Worm (Caenorhabditis elegans) whole organism, L4 larva: ENCODE measurements around the gene ZC204.13.

Source experiments
- F37D6.2 ChIP-seq: sonication (generic microtip); optimal IDR thresholded peaks from 2 replicates; lab custom pipeline; 2016; ENCODE audit warnings: mild to moderate bottlenecking, missing genetic modification characterization, missing compliant biosample characterization
- lin-1 ChIP-seq: fragments of 200-800 bp; sonication (Bioruptor generic); IDR thresholded peaks from 2 replicates; pipeline ENCODE4 v1.3.6; 2022; ENCODE audit warnings: missing genetic modification reagents, missing genetic modification characterization, missing compliant biosample characterization

DNA sequence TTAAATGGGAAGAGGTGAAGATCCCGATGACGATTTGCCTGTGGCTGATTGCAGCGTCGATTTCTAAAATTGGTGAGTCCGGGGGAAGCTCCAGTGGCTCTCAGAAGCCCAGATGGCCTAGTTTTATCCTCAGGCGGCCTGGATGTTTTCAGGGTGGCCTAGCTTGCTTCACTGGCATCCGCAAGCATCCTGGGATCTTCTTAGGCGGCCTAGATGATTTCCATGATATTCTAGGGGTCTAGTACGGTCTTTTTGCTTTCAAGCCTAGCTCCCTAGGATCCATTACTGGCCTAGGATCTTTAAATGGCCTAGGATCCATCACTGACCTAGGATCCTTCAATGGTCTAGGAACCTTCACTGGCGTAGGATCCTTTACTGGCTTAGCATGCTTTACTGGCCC lies 10.2 kb upstream of the ZC204.13 start:
- TF ChIP-seq lin-1 (GFP tag; lab: Robert Waterston, UW), result no peak
- no peak for TF ChIP-seq F37D6.2 (tag; lab: Kevin White, UChicago)
